Fruit fly (Drosophila melanogaster): Measurements from ENCODE around the gene CG34404.

The CG34404 gene

dm6 chr3R:15345198-15346017 lies 22.1 kb downstream of the CG34404 start (continued):
- TF ChIP-seq z (GFP tag; IDR thresholded peaks at IDR 0.05) (no peak), CG2116 (GFP tag; optimal IDR thresholded peaks at IDR 0.05) (no peak), CG12104 (GFP tag; optimal IDR thresholded peaks at IDR 0.05) (no peak), Trl (optimal IDR thresholded peaks at IDR 0.05) (peak in 1 of 2 experiments; percentile 5), Trl (GFP tag; optimal IDR thresholded peaks at IDR 0.05) (no peak), chn (GFP tag; optimal IDR thresholded peaks at IDR 0.05) (no peak), CG42726 (GFP tag; IDR thresholded peaks at IDR 0.05; ENCODE audit: partially characterized antibody) (no peak), CG5180 (GFP tag; optimal IDR thresholded peaks at IDR 0.05) (peak; percentile 44), Xbp1 (GFP tag; optimal IDR thresholded peaks at IDR 0.05) (peak; percentile 51), insv (GFP tag; optimal IDR thresholded peaks at IDR 0.05) (peak in 1 of 2 experiments; percentile 89), CG10147 (GFP tag; optimal IDR thresholded peaks at IDR 0.05) (no peak), CG30431 (GFP tag; optimal IDR thresholded peaks at IDR 0.05) (no peak), Sox102F (GFP tag; optimal IDR thresholded peaks at IDR 0.05) (no peak), Hr78 (GFP tag; optimal IDR thresholded peaks at IDR 0.05) (no peak), sim (GFP tag; IDR thresholded peaks at IDR 0.05) (0 out of 2 replicates have a peak, but pooled peaks have one; percentile 7)

- TF ChIP-seq NFAT (GFP tag; IDR thresholded peaks at IDR 0.05) (peak; percentile 58), chif (GFP tag; optimal IDR thresholded peaks at IDR 0.05) (peak; percentile 9 to 72), lbe (GFP tag; optimal IDR thresholded peaks at IDR 0.05) (peak; percentile 55), Lim3 (GFP tag; IDR thresholded peaks at IDR 0.05) (no peak), tx (GFP tag; optimal IDR thresholded peaks at IDR 0.05) (peak; percentile 34), fd3F (GFP tag; optimal IDR thresholded peaks at IDR 0.05) (peak; percentile 22), Ssrp (tag; optimal IDR thresholded peaks at IDR 0.05) (peak; percentile 49), zen (tag; optimal IDR thresholded peaks at IDR 0.05) (no peak), CG10462 (GFP tag; optimal IDR thresholded peaks at IDR 0.05) (no peak), HHEX (GFP tag; optimal IDR thresholded peaks at IDR 0.05) (peak; percentile 27), zen2 (GFP tag; IDR thresholded peaks at IDR 0.05; ENCODE audit: partially characterized antibody) (no peak), Poxn (GFP tag; IDR thresholded peaks at IDR 0.05) (no peak), CG17186 (GFP tag; optimal IDR thresholded peaks at IDR 0.05) (no peak), CG8290 (GFP tag; optimal IDR thresholded peaks at IDR 0.05) (no peak), CG8290 (tag; optimal IDR thresholded peaks at IDR 0.05) (peak in 1 of 2 experiments; percentile 80), mirr (GFP tag; optimal IDR thresholded peaks at IDR 0.05) (peak; percentile 31), CG31365 (tag; optimal IDR thresholded peaks at IDR 0.05) (no peak), CG30020 (tag; optimal IDR thresholded peaks at IDR 0.05) (peak; percentile 4), CG6791 (GFP tag; IDR thresholded peaks at IDR 0.05; ENCODE audit: partially characterized antibody) (peak; percentile 68; the same call in 2 of the 3 replicates), CG7271 (tag; optimal IDR thresholded peaks at IDR 0.05) (no peak), CG12744 (GFP tag; optimal IDR thresholded peaks at IDR 0.05) (no peak), CG14441 (GFP tag; IDR thresholded peaks at IDR 0.05) (peak; percentile 29), Max (GFP tag; optimal IDR thresholded peaks at IDR 0.05) (peak; percentile 67), exex (tag; optimal IDR thresholded peaks at IDR 0.05) (peak; percentile 47), crp (GFP tag; optimal IDR thresholded peaks at IDR 0.05) (peak; percentile 1 to 85), CG14965 (GFP tag; optimal IDR thresholded peaks at IDR 0.05; ENCODE audit: borderline replicate concordance) (no peak), ham (GFP tag; IDR thresholded peaks at IDR 0.05) (no peak), HLH4C (GFP tag; IDR thresholded peaks at IDR 0.05; ENCODE audit: partially characterized antibody) (no peak), pita (GFP tag; optimal IDR thresholded peaks at IDR 0.05) (no peak), CG13123 (GFP tag; optimal IDR thresholded peaks at IDR 0.05) (no peak), Fer1 (GFP tag; optimal IDR thresholded peaks at IDR 0.05) (peak; percentile 37), CG33213 (GFP tag; optimal IDR thresholded peaks at IDR 0.05) (peak; percentile 29)
Observed at dm6 chr3R:15342926-15343685, 24.4 kb downstream of the CG34404 start, which contains the start of gene Nagk. TSS of gene Nagk (minus strand) at chr3R:15343256.
